Worm (Caenorhabditis elegans) whole organism, midembryonic: ENCODE data around the gene moc-6.

Source experiments
- T22C8.4 ChIP-seq: fragments of 200-800 bp; sonication (Bioruptor generic); IDR thresholded peaks from 2 replicates; pipeline ENCODE4 v1.3.6; 2022; ENCODE audit warnings: missing genetic modification characterization, missing compliant biosample characterization
- cog-1 ChIP-seq: sonication (generic microtip); optimal IDR thresholded peaks from 2 replicates; lab custom pipeline; 2016; ENCODE audit warnings: missing genetic modification characterization, missing compliant biosample characterization
- flt-1 ChIP-seq: fragments of 200-800 bp; sonication (Bioruptor generic); IDR thresholded peaks from 2 replicates; pipeline ENCODE4 v1.3.6; 2022; ENCODE audit warnings: missing genetic modification characterization, missing compliant biosample characterization
- klf-2 ChIP-seq: fragments of 200-800 bp; sonication (Bioruptor generic); conservative IDR thresholded peaks from 2 replicates; pipeline ENCODE4 v1.3.6; 2022; ENCODE audit warnings: missing genetic modification reagents, missing genetic modification characterization, missing compliant biosample characterization
- med-1 ChIP-seq: sonication (generic microtip); optimal IDR thresholded peaks from 2 replicates; lab custom pipeline; 2017; ENCODE audit warnings: missing genetic modification characterization, mild to moderate bottlenecking, missing compliant biosample characterization, antibody characterized with exemption, missing genetic modification reagents; ENCODE audit not compliant: insufficient read depth
- ref-1 ChIP-seq: fragments of 200-800 bp; sonication (Bioruptor generic); conservative IDR thresholded peaks from 2 replicates; pipeline ENCODE4 v1.3.6; 2022; ENCODE audit warnings: missing genetic modification reagents, missing genetic modification characterization, missing compliant biosample characterization
- tab-1 ChIP-seq: fragments of 200-800 bp; sonication (Bioruptor generic); IDR thresholded peaks from 2 replicates; pipeline ENCODE4 v1.3.6; 2022; ENCODE audit warnings: missing genetic modification characterization, missing compliant biosample characterization
- ztf-23 ChIP-seq: fragments of 200-800 bp; sonication (Bioruptor generic); IDR thresholded peaks from 2 replicates; pipeline ENCODE4 v1.3.6; 2022; ENCODE audit warnings: missing genetic modification reagents, missing genetic modification characterization, missing compliant biosample characterization
- ztf-29 ChIP-seq: fragments of 200-800 bp; sonication (Bioruptor generic); IDR thresholded peaks from 2 replicates; pipeline ENCODE4 v1.3.6; 2022; ENCODE audit warnings: missing genetic modification reagents, missing genetic modification characterization, missing compliant biosample characterization

moc-6 gene

ce11 chrIII:5159505-5159904 lies 36.3 kb upstream of the moc-6 start, which contains the start of gene T10F2.5:
TSS of gene T10F2.5 (minus strand) at chrIII:5159605.
- no peak for TF ChIP-seq flt-1 (GFP tag; lab: Robert Waterston, UW)
- no peak for TF ChIP-seq ref-1 (GFP tag; lab: Robert Waterston, UW)
- TF ChIP-seq klf-2 (GFP tag; lab: Robert Waterston, UW) = no peak
- no peak for TF ChIP-seq ztf-29
- TF ChIP-seq med-1 = no peak
- no peak for TF ChIP-seq tab-1 (GFP tag; lab: Robert Waterston, UW)
- TF ChIP-seq cog-1 (tag; lab: Kevin White, UChicago) = no peak
- no peak for TF ChIP-seq T22C8.4 (GFP tag; lab: Robert Waterston, UW)
- no peak for TF ChIP-seq ztf-23 (GFP tag; lab: Robert Waterston, UW)

DNA sequence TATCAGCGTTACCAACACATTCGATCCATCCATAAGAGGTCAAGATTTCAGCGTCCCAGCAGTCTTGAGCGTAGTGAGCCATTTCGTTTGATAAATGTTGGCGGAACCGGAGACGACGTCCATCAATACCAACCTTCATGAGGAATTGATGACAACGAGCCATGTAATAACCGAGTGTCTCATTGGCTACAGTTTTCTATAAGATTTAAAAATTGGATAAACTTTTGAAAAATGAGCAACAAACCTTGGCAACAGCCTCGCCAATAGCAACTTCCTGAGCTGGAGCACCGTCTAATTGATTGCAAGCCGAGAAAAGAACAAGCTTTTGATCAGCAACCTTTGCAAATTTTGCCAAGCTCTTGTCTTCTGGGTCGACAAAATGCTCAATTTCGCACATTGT lies 35.0 kb upstream of the moc-6 start:
- TF ChIP-seq ref-1 (GFP tag; lab: Robert Waterston, UW) = no peak
- TF ChIP-seq ztf-29 = no peak
- TF ChIP-seq med-1 = no peak

- TF ChIP-seq tab-1 (GFP tag; lab: Robert Waterston, UW) (no peak), flt-1 (GFP tag; lab: Robert Waterston, UW) (no peak), ztf-29 (no peak), klf-2 (GFP tag; lab: Robert Waterston, UW) (no peak), T22C8.4 (GFP tag; lab: Robert Waterston, UW) (no peak), ref-1 (GFP tag; lab: Robert Waterston, UW) (no peak)
Observed at ce11 chrIII:5162820-5163631, 32.8 kb upstream of the moc-6 start, which contains the start of gene gars-1. TSS of gene gars-1 (minus strand) at chrIII:5163627.

ce11 chrIII:5165211-5165610 lies 30.6 kb upstream of the moc-6 start, which contains the start of gene T10F2.2:
TSS of gene T10F2.2 (minus strand) at chrIII:5165311.
- no peak for TF ChIP-seq tab-1 (GFP tag; lab: Robert Waterston, UW)
- no peak for TF ChIP-seq ref-1 (GFP tag; lab: Robert Waterston, UW)
- TF ChIP-seq med-1 = no peak
- no peak for TF ChIP-seq ztf-29
- TF ChIP-seq T22C8.4 (GFP tag; lab: Robert Waterston, UW) = no peak
- no peak for TF ChIP-seq cog-1 (tag; lab: Kevin White, UChicago)
- no peak for TF ChIP-seq flt-1 (GFP tag; lab: Robert Waterston, UW)
- no peak for TF ChIP-seq klf-2 (GFP tag; lab: Robert Waterston, UW)
- no peak for TF ChIP-seq ztf-23 (GFP tag; lab: Robert Waterston, UW)

ce11 chrIII:5165745-5166144 lies 30.0 kb upstream of the moc-6 start:
- TF ChIP-seq klf-2 (GFP tag; lab: Robert Waterston, UW) (no peak), T22C8.4 (GFP tag; lab: Robert Waterston, UW) (no peak), cog-1 (tag; lab: Kevin White, UChicago) (no peak), flt-1 (GFP tag; lab: Robert Waterston, UW) (no peak), med-1 (no peak), tab-1 (GFP tag; lab: Robert Waterston, UW) (no peak), ref-1 (GFP tag; lab: Robert Waterston, UW) (no peak), ztf-29 (no peak), ztf-23 (GFP tag; lab: Robert Waterston, UW) (no peak)

DNA sequence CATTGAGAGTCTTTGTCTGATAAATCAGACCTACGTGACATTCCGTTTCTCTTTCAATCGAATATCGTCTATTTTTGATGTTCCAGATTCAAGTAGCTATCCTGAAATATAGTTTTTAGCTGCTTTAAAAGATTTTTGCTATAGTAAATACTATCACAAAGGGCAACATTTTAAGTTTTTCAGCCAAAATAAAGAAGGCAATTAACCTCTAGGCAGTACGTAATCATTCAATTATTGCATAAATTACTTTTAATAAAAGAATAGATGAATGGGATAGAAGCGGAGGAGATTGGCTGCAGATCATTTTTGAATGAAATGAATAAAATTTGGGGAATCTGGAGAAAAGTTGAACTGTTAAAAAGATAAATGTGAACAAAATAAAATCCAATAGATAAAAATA lies 26.1 kb upstream of the moc-6 start, which contains the start of gene ulp-1:
Gene ulp-1, minus strand, starts transcription at position 101 of the 400 bp plus-strand sequence.
- TF ChIP-seq T22C8.4 (GFP tag; lab: Robert Waterston, UW) = no peak
- no peak for TF ChIP-seq cog-1 (tag; lab: Kevin White, UChicago)
- TF ChIP-seq ref-1 (GFP tag; lab: Robert Waterston, UW) = no peak
- no peak for TF ChIP-seq klf-2 (GFP tag; lab: Robert Waterston, UW)
- no peak for TF ChIP-seq med-1
- TF ChIP-seq flt-1 (GFP tag; lab: Robert Waterston, UW) = no peak
- TF ChIP-seq tab-1 (GFP tag; lab: Robert Waterston, UW) = no peak
- TF ChIP-seq ztf-23 (GFP tag; lab: Robert Waterston, UW) = no peak
- TF ChIP-seq ztf-29 = no peak

- no peak for TF ChIP-seq cog-1 (tag; lab: Kevin White, UChicago)
- no peak for TF ChIP-seq ref-1 (GFP tag; lab: Robert Waterston, UW)
- no peak for TF ChIP-seq ztf-23 (GFP tag; lab: Robert Waterston, UW)
- TF ChIP-seq flt-1 (GFP tag; lab: Robert Waterston, UW) = no peak
- TF ChIP-seq tab-1 (GFP tag; lab: Robert Waterston, UW) = no peak
- no peak for TF ChIP-seq ztf-29
- no peak for TF ChIP-seq med-1
- no peak for TF ChIP-seq klf-2 (GFP tag; lab: Robert Waterston, UW)
- no peak for TF ChIP-seq T22C8.4 (GFP tag; lab: Robert Waterston, UW)
Observed at ce11 chrIII:5171945-5172344, 23.8 kb upstream of the moc-6 start, which contains the start of gene prp-19. TSS of gene prp-19 (minus strand) at chrIII:5172045.

DNA sequence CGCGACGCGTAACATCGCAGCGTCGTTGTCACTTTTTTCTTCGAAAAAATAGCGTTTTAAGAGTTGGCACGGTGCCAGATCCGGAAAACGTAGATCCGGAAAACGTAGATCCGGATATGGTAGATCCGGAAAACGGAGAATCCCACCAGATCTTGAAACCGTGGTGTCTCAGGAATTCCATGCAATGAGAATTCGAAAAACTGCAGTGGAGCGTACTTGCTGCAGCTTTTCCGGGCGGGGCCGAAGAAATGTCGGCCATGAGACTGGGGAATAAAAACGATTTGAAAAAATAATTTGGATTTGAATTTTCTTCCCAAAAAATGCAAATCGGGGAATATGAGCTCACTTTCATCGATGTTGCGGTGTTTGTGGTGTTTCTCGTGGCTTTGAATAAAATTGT lies 23.3 kb upstream of the moc-6 start, which contains the start of gene K10D2.5:
Gene K10D2.5, plus strand, starts transcription at position 251 of the 400 bp plus-strand sequence.
- TF ChIP-seq T22C8.4 (GFP tag; lab: Robert Waterston, UW) (peak; percentile 68; the same call in 1 of the 2 replicates), cog-1 (tag; lab: Kevin White, UChicago) (peak; percentile 68), ztf-23 (GFP tag; lab: Robert Waterston, UW) (peak; percentile 91), tab-1 (GFP tag; lab: Robert Waterston, UW) (peak; percentile 74; the same call in 1 of the 2 replicates), ztf-29 (peak; percentile 76), med-1 (no peak), ref-1 (GFP tag; lab: Robert Waterston, UW) (peak; percentile 54), klf-2 (GFP tag; lab: Robert Waterston, UW) (peak; percentile 86), flt-1 (GFP tag; lab: Robert Waterston, UW) (peak; percentile 93)

- TF ChIP-seq ref-1 (GFP tag; lab: Robert Waterston, UW) (no peak), med-1 (no peak), T22C8.4 (GFP tag; lab: Robert Waterston, UW) (no peak)
Observed at ce11 chrIII:5173139-5173538, 22.7 kb upstream of the moc-6 start, which contains the start of gene emb-1. TSS of gene emb-1 (plus strand) at chrIII:5173439.
